Worm (Caenorhabditis elegans) whole organism, early embryonic: ENCODE results near the gene let-418.

ENCODE experiments used
- B0310.2 ChIP-seq: sonication (generic microtip); optimal IDR thresholded peaks from 2 replicates; lab custom pipeline; 2016; ENCODE audit warnings: mild to moderate bottlenecking, missing genetic modification characterization, missing compliant biosample characterization
- aly-1 ChIP-seq: sonication (generic microtip); optimal IDR thresholded peaks from 2 replicates; lab custom pipeline; 2016; ENCODE audit warnings: missing genetic modification characterization, missing compliant biosample characterization
- ama-1 ChIP-seq: fragments of 150-350 bp; optimal IDR thresholded peaks from 2 replicates; lab custom pipeline; 2014
- hnd-1 ChIP-seq: sonication (generic microtip); optimal IDR thresholded peaks from 2 replicates; lab custom pipeline; 2016; ENCODE audit warnings: missing genetic modification characterization, missing compliant biosample characterization
- pes-1 ChIP-seq: fragments of 200-800 bp; sonication (Bioruptor generic); IDR thresholded peaks from 2 replicates; pipeline ENCODE4 v1.3.6; 2022; ENCODE audit warnings: missing genetic modification reagents, missing genetic modification characterization, missing compliant biosample characterization

ce11 chrV:5838576-5839366, 12.1 kb downstream of the let-418 start, which contains the start of gene F26F12.2:
- TF ChIP-seq hnd-1 (tag; lab: Kevin White, UChicago), result no peak
- no peak for TF ChIP-seq B0310.2 (tag; lab: Kevin White, UChicago)
- TF ChIP-seq ama-1 (lab: Kevin White, UChicago), result no peak
- no peak for TF ChIP-seq aly-1 (tag; lab: Kevin White, UChicago)
- no peak for TF ChIP-seq pes-1 (GFP tag; lab: Robert Waterston, UW)
